ENCODE assay signal across 7 worm cellular contexts in genomic region chrX:4969228-4969627, ce11.
TF ChIP-seq lines count a peak whose summit lies in the region.

Gene M03F4.6 (minus strand): TSS chrX:4969328.

TF ChIP-seq in whole organism, L1 larva, 84 proteins besides CTCF, POLR2A, EP300 and RAD21:
- no peak for TF ChIP-seq pag-3 (tag; optimal IDR thresholded peaks at IDR 0.05; lab: Kevin White, UChicago; ENCODE audit: borderline replicate concordance, insufficient read depth)
- peak; percentile 95 for TF ChIP-seq blmp-1 (tag; optimal IDR thresholded peaks at IDR 0.05; lab: Kevin White, UChicago)
- TF ChIP-seq ztf-4 (tag; optimal IDR thresholded peaks at IDR 0.05; lab: Kevin White, UChicago): peak; percentile 90
- peak; percentile 13 for TF ChIP-seq rnt-1 (tag; optimal IDR thresholded peaks at IDR 0.05; lab: Kevin White, UChicago)
- TF ChIP-seq nhr-71 (tag; optimal IDR thresholded peaks at IDR 0.05; lab: Kevin White, UChicago): peak; percentile 38
- peak; percentile 74 for TF ChIP-seq ama-1 (optimal IDR thresholded peaks at IDR 0.05; lab: Kevin White, UChicago)
- no peak for TF ChIP-seq pax-3 (tag; optimal IDR thresholded peaks at IDR 0.05; lab: Kevin White, UChicago)
- TF ChIP-seq mep-1 (tag; optimal IDR thresholded peaks at IDR 0.05; lab: Kevin White, UChicago): peak; percentile 52
TF ChIP-seq in whole organism, L1 larva: peak in this region for 6.

TF ChIP-seq in whole organism, L2 larva, 48 proteins besides CTCF, POLR2A, EP300 and RAD21:
- peak; percentile 68 for TF ChIP-seq sma-9 (GFP tag; optimal IDR thresholded peaks at IDR 0.05; lab: Kevin White, UChicago)
- TF ChIP-seq sma-9 (tag; optimal IDR thresholded peaks at IDR 0.05; lab: Kevin White, UChicago): no peak
- no peak for TF ChIP-seq elt-1 (tag; optimal IDR thresholded peaks at IDR 0.05; lab: Kevin White, UChicago)
- TF ChIP-seq lin-13 (GFP tag; optimal IDR thresholded peaks at IDR 0.05; lab: Kevin White, UChicago): peak; percentile 0
- TF ChIP-seq blmp-1 (tag; optimal IDR thresholded peaks at IDR 0.05; lab: Kevin White, UChicago; ENCODE audit: insufficient read depth): peak; percentile 32
- TF ChIP-seq C34F6.9 (tag; optimal IDR thresholded peaks at IDR 0.05; lab: Kevin White, UChicago): peak; percentile 9
- TF ChIP-seq ztf-4 (tag; optimal IDR thresholded peaks at IDR 0.05; lab: Kevin White, UChicago): peak; percentile 76
- TF ChIP-seq nhr-21 (tag; optimal IDR thresholded peaks at IDR 0.05; lab: Kevin White, UChicago): peak; percentile 20
- TF ChIP-seq mdl-1 (tag; optimal IDR thresholded peaks at IDR 0.05; lab: Kevin White, UChicago): no peak
- TF ChIP-seq sem-4 (tag; optimal IDR thresholded peaks at IDR 0.05; lab: Kevin White, UChicago): peak; percentile 65
- peak in 1 of 2 experiments; percentile 54 for TF ChIP-seq lsy-2 (tag; optimal IDR thresholded peaks at IDR 0.05; lab: Kevin White, UChicago)
TF ChIP-seq in whole organism, L2 larva: peak in this region for 8.

TF ChIP-seq in whole organism, L3 larva, 47 proteins besides CTCF, POLR2A, EP300 and RAD21 (continues in another document):
- TF ChIP-seq ztf-4 (tag; optimal IDR thresholded peaks at IDR 0.05; lab: Kevin White, UChicago) (peak; percentile 2), ceh-28 (tag; optimal IDR thresholded peaks at IDR 0.05; lab: Kevin White, UChicago) (peak; percentile 29), nhr-67 (tag; optimal IDR thresholded peaks at IDR 0.05; lab: Kevin White, UChicago) (no peak), nhr-23 (tag; optimal IDR thresholded peaks at IDR 0.05; lab: Kevin White, UChicago) (peak; percentile 96), skn-1 (tag; optimal IDR thresholded peaks at IDR 0.05; lab: Kevin White, UChicago) (no peak), unc-62 (GFP tag; optimal IDR thresholded peaks at IDR 0.05; lab: Kevin White, UChicago) (no peak), sea-2 (GFP tag; optimal IDR thresholded peaks at IDR 0.05; lab: Kevin White, UChicago) (no peak), nhr-76 (tag; optimal IDR thresholded peaks at IDR 0.05; lab: Kevin White, UChicago) (no peak), egl-5 (tag; optimal IDR thresholded peaks at IDR 0.05; lab: Kevin White, UChicago) (peak; percentile 46), ceh-82 (tag; optimal IDR thresholded peaks at IDR 0.05; lab: Kevin White, UChicago) (no peak), nhr-77 (tag; optimal IDR thresholded peaks at IDR 0.05; lab: Kevin White, UChicago) (no peak), snpc-4 (tag; optimal IDR thresholded peaks at IDR 0.05; lab: Kevin White, UChicago) (no peak), nhr-11 (tag; optimal IDR thresholded peaks at IDR 0.05; lab: Kevin White, UChicago) (no peak), tbx-2 (tag; optimal IDR thresholded peaks at IDR 0.05; lab: Kevin White, UChicago) (peak; percentile 66), ceh-16 (tag; optimal IDR thresholded peaks at IDR 0.05; lab: Kevin White, UChicago) (no peak)

TF ChIP-seq in whole organism, L4 larva, 104 proteins besides CTCF, POLR2A, EP300 and RAD21 (continues in another document):
- no peak for TF ChIP-seq pha-4 (GFP tag; IDR thresholded peaks at IDR 0.05; lab: Robert Waterston, UW)
- TF ChIP-seq pha-4 (tag; optimal IDR thresholded peaks at IDR 0.05; lab: Kevin White, UChicago): no peak
- no peak for TF ChIP-seq lin-15B (tag; optimal IDR thresholded peaks at IDR 0.05; lab: Kevin White, UChicago)
- TF ChIP-seq vab-7 (GFP tag; IDR thresholded peaks at IDR 0.05; lab: Robert Waterston, UW): no peak
- no peak for TF ChIP-seq zip-2 (tag; optimal IDR thresholded peaks at IDR 0.05; lab: Kevin White, UChicago)
- peak; percentile 41 for TF ChIP-seq dve-1 (tag; optimal IDR thresholded peaks at IDR 0.05; lab: Kevin White, UChicago; ENCODE audit: insufficient read depth)
- TF ChIP-seq dmd-6 (GFP tag; IDR thresholded peaks at IDR 0.05; lab: Robert Waterston, UW): peak; percentile 42
- TF ChIP-seq Y48G9A.11 (GFP tag; IDR thresholded peaks at IDR 0.05; lab: Robert Waterston, UW): no peak
- TF ChIP-seq F44E2.7 (GFP tag; IDR thresholded peaks at IDR 0.05; lab: Robert Waterston, UW): no peak
- TF ChIP-seq daf-19 (GFP tag; conservative IDR thresholded peaks at IDR 0.05; lab: Robert Waterston, UW): no peak
- no peak for TF ChIP-seq madf-5 (GFP tag; IDR thresholded peaks at IDR 0.05; lab: Robert Waterston, UW)
- no peak for TF ChIP-seq ZK546.5 (tag; optimal IDR thresholded peaks at IDR 0.05; lab: Kevin White, UChicago)
- TF ChIP-seq tra-1 (GFP tag; IDR thresholded peaks at IDR 0.05; lab: Robert Waterston, UW): peak; percentile 64; the same call in 1 of the 2 replicates
- no peak for TF ChIP-seq fkh-10 (GFP tag; optimal IDR thresholded peaks at IDR 0.05; lab: Kevin White, UChicago)
- TF ChIP-seq skn-1 (tag; optimal IDR thresholded peaks at IDR 0.05; lab: Kevin White, UChicago): no peak
- peak; percentile 22 for TF ChIP-seq mep-1 (tag; optimal IDR thresholded peaks at IDR 0.05; lab: Kevin White, UChicago)

TF ChIP-seq in whole organism, early embryonic, 17 proteins besides CTCF, POLR2A, EP300 and RAD21:
- TF ChIP-seq ama-1 (optimal IDR thresholded peaks at IDR 0.05; lab: Kevin White, UChicago) (peak; percentile 39), ceh-36 (tag; optimal IDR thresholded peaks at IDR 0.05; lab: Kevin White, UChicago) (no peak), tra-4 (tag; optimal IDR thresholded peaks at IDR 0.05; lab: Kevin White, UChicago) (no peak), sea-1 (GFP tag; conservative IDR thresholded peaks at IDR 0.05; lab: Robert Waterston, UW) (0 out of 2 replicates have a peak, but pooled peaks have one; percentile 68)

TF ChIP-seq in whole organism, late embryonic, 69 proteins besides CTCF, POLR2A, EP300 and RAD21:
- TF ChIP-seq ama-1 (optimal IDR thresholded peaks at IDR 0.05; lab: Kevin White, UChicago): peak; percentile 68
- TF ChIP-seq pat-9 (tag; optimal IDR thresholded peaks at IDR 0.05; lab: Kevin White, UChicago): no peak
- no peak for TF ChIP-seq ahr-1 (tag; optimal IDR thresholded peaks at IDR 0.05; lab: Kevin White, UChicago)

TF ChIP-seq in whole organism, young adult, 124 proteins besides CTCF, POLR2A, EP300 and RAD21 (continues in another document):
- TF ChIP-seq ztf-25 (GFP tag; IDR thresholded peaks at IDR 0.05; lab: Robert Waterston, UW): no peak
- no peak for TF ChIP-seq lsy-27 (tag; optimal IDR thresholded peaks at IDR 0.05; lab: Kevin White, UChicago; ENCODE audit: borderline replicate concordance, insufficient read depth)
- peak; percentile 39 for TF ChIP-seq athp-1 (tag; optimal IDR thresholded peaks at IDR 0.05; lab: Kevin White, UChicago)
- TF ChIP-seq B0019.2 (GFP tag; conservative IDR thresholded peaks at IDR 0.05; lab: Robert Waterston, UW): no peak
- no peak for TF ChIP-seq sdz-38 (tag; optimal IDR thresholded peaks at IDR 0.05; lab: Kevin White, UChicago)
- no peak for TF ChIP-seq hrde-1 (tag; optimal IDR thresholded peaks at IDR 0.05; lab: Kevin White, UChicago; ENCODE audit: borderline replicate concordance)
- TF ChIP-seq lin-26 (GFP tag; IDR thresholded peaks at IDR 0.05; lab: Robert Waterston, UW): peak; percentile 23; the same call in 1 of the 2 replicates
- no peak for TF ChIP-seq nhr-80 (tag; optimal IDR thresholded peaks at IDR 0.05; lab: Kevin White, UChicago)
- TF ChIP-seq mes-4 (tag; optimal IDR thresholded peaks at IDR 0.05; lab: Kevin White, UChicago): no peak
- peak; percentile 18 for TF ChIP-seq ztf-22 (GFP tag; optimal IDR thresholded peaks at IDR 0.05; lab: Kevin White, UChicago)
- TF ChIP-seq cebp-1 (GFP tag; IDR thresholded peaks at IDR 0.05; lab: Robert Waterston, UW): no peak
- peak; percentile 7 for TF ChIP-seq cebp-1 (tag; optimal IDR thresholded peaks at IDR 0.05; lab: Kevin White, UChicago)
- TF ChIP-seq nhr-179 (tag; optimal IDR thresholded peaks at IDR 0.05; lab: Kevin White, UChicago): no peak
- TF ChIP-seq Y95B8A.8 (GFP tag; IDR thresholded peaks at IDR 0.05; lab: Robert Waterston, UW): no peak
- TF ChIP-seq let-607 (tag; optimal IDR thresholded peaks at IDR 0.05; lab: Kevin White, UChicago): peak in 1 of 2 experiments; percentile 90
- TF ChIP-seq unc-130 (GFP tag; optimal IDR thresholded peaks at IDR 0.05; lab: Kevin White, UChicago): no peak
- peak; percentile 84 for TF ChIP-seq repo-1 (tag; optimal IDR thresholded peaks at IDR 0.05; lab: Kevin White, UChicago)
- peak; percentile 80; the same call in 1 of the 2 replicates for TF ChIP-seq madf-3 (GFP tag; IDR thresholded peaks at IDR 0.05; lab: Robert Waterston, UW)
- TF ChIP-seq zfh-2 (GFP tag; conservative IDR thresholded peaks at IDR 0.05; lab: Robert Waterston, UW): no peak
- no peak for TF ChIP-seq attf-5 (GFP tag; optimal IDR thresholded peaks at IDR 0.05; lab: Kevin White, UChicago)
- TF ChIP-seq ceh-40 (GFP tag; IDR thresholded peaks at IDR 0.05; lab: Robert Waterston, UW): 0 out of 2 replicates have a peak, but pooled peaks have one; percentile 51
- peak; percentile 9 for TF ChIP-seq lin-54 (GFP tag; optimal IDR thresholded peaks at IDR 0.05; lab: Kevin White, UChicago)
- no peak for TF ChIP-seq bed-2 (GFP tag; IDR thresholded peaks at IDR 0.05; lab: Robert Waterston, UW)
- TF ChIP-seq die-1 (tag; optimal IDR thresholded peaks at IDR 0.05; lab: Kevin White, UChicago): no peak
- TF ChIP-seq lin-35 (GFP tag; optimal IDR thresholded peaks at IDR 0.05; lab: Kevin White, UChicago): no peak
- no peak for TF ChIP-seq hsf-1 (GFP tag; IDR thresholded peaks at IDR 0.05; lab: Robert Waterston, UW)
- no peak for TF ChIP-seq T07F8.4 (tag; optimal IDR thresholded peaks at IDR 0.05; lab: Kevin White, UChicago)
- no peak for TF ChIP-seq Y67H2A.10 (GFP tag; conservative IDR thresholded peaks at IDR 0.05; lab: Robert Waterston, UW)
- TF ChIP-seq F22D6.2 (tag; optimal IDR thresholded peaks at IDR 0.05; lab: Kevin White, UChicago): no peak
- TF ChIP-seq gei-17 (GFP tag; optimal IDR thresholded peaks at IDR 0.05; lab: Kevin White, UChicago): peak; percentile 6
- no peak for TF ChIP-seq F39B2.1 (GFP tag; IDR thresholded peaks at IDR 0.05; lab: Robert Waterston, UW)
- TF ChIP-seq lag-1 (GFP tag; IDR thresholded peaks at IDR 0.05; lab: Robert Waterston, UW): no peak
- TF ChIP-seq ztf-3 (GFP tag; optimal IDR thresholded peaks at IDR 0.05; lab: Kevin White, UChicago): peak; percentile 47
- TF ChIP-seq pbrm-1 (GFP tag; IDR thresholded peaks at IDR 0.05; lab: Robert Waterston, UW): no peak
- TF ChIP-seq dox-1 (GFP tag; IDR thresholded peaks at IDR 0.05; lab: Robert Waterston, UW): peak; percentile 42; the same call in 1 of the 2 replicates
- TF ChIP-seq hlh-12 (tag; optimal IDR thresholded peaks at IDR 0.05; lab: Kevin White, UChicago): no peak
- TF ChIP-seq Y53G8AR.9 (GFP tag; conservative IDR thresholded peaks at IDR 0.05; lab: Robert Waterston, UW): peak; percentile 73; the same call in 1 of the 2 replicates
- TF ChIP-seq him-1 (tag; optimal IDR thresholded peaks at IDR 0.05; lab: Kevin White, UChicago): no peak
- no peak for TF ChIP-seq Y79H2A.3 (GFP tag; conservative IDR thresholded peaks at IDR 0.05; lab: Robert Waterston, UW)
- 0 out of 2 replicates have a peak, but pooled peaks have one; percentile 73 for TF ChIP-seq cebp-2 (GFP tag; IDR thresholded peaks at IDR 0.05; lab: Robert Waterston, UW)
